Worm (Caenorhabditis elegans) whole organism, L1 larva: ENCODE measurements around the gene F10G7.10.

ENCODE experiments used
- alr-1 ChIP-seq: fragments of 200-800 bp; sonication (Bioruptor generic); optimal IDR thresholded peaks from 2 replicates; lab custom pipeline; 2018; ENCODE audit warnings: borderline replicate concordance, mild to moderate bottlenecking, missing genetic modification characterization, missing compliant biosample characterization
- ama-1 ChIP-seq: fragments of 150-350 bp; optimal IDR thresholded peaks from 2 replicates; lab custom pipeline; 2014
- dpl-1 ChIP-seq, 3 experiments: fragments of 150-350 bp in 2 of 3; sonication (generic microtip) in 1 of 3; optimal IDR thresholded peaks; 2 replicates each; lab custom pipeline; 2014 to 2017; ENCODE audit warnings: missing biosample characterization in 3 of 3, missing genetic modification characterization in 3 of 3, missing genetic modification reagents in 3 of 3
- fos-1 ChIP-seq: fragments of 150-350 bp; optimal IDR thresholded peaks from 2 replicates; lab custom pipeline; 2014; ENCODE audit warnings: missing biosample characterization, missing genetic modification characterization
- isw-1 ChIP-seq: fragments of 200-800 bp; sonication (Bioruptor generic); IDR thresholded peaks from 2 replicates; pipeline ENCODE4 v1.3.6; 2022; ENCODE audit warnings: missing genetic modification characterization, missing compliant biosample characterization
- nhr-71 ChIP-seq: sonication (generic microtip); optimal IDR thresholded peaks from 2 replicates; lab custom pipeline; 2016; ENCODE audit warnings: mild to moderate bottlenecking, missing genetic modification characterization, moderate library complexity, missing compliant biosample characterization
- rnt-1 ChIP-seq: sonication (generic microtip); optimal IDR thresholded peaks from 2 replicates; lab custom pipeline; 2016; ENCODE audit warnings: mild to moderate bottlenecking, missing genetic modification characterization, moderate library complexity, missing compliant biosample characterization

- TF ChIP-seq alr-1 (tag; lab: Kevin White, UChicago) = no peak
- no peak for TF ChIP-seq ama-1 (lab: Kevin White, UChicago)
- no peak for TF ChIP-seq fos-1
- TF ChIP-seq isw-1 = no peak
- TF ChIP-seq nhr-71 (tag; lab: Kevin White, UChicago) = peak; percentile 37
- no peak for TF ChIP-seq rnt-1 (tag; lab: Kevin White, UChicago)
- no peak for TF ChIP-seq dpl-1 (GFP tag; optimal IDR thresholded peaks at IDR 0.05; lab: Kevin White, UChicago)
These were observed 21.0 kb upstream of the F10G7.10 start for ce11 chrII:4747063-4747462.
